Fruit fly (Drosophila melanogaster): ENCODE results near the gene kdn.
"Not testable (repeated sequence)": the region's sequence is repeated elsewhere in the genome, so short reads cannot be mapped to it uniquely, and the experiment has no call there.

DNA sequence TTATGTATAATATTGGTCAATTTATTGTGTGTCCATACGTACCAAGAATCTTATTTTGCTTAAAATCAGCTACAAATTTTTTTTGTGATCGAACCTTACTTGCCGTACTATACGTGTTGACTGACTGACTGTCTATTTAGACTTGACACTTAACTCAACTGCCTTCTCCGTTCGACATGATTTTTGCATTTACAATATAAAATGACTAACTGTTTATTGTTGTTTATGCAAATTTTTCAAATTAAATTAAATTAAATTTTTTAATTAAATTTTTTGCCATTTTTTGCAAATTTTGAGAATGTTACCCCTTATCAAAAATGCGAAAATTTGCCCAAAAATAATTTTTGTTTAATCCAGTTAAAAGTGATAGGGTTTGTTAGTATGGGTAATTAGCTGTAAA, 49.6 kb downstream of the kdn start, which contains the start of gene CG33669:
- not testable (repeated sequence) for TF ChIP-seq CG8478 (optimal IDR thresholded peaks at IDR 0.05); psq (optimal IDR thresholded peaks at IDR 0.05); EcR (GFP tag; optimal IDR thresholded peaks at IDR 0.05); pan (optimal IDR thresholded peaks at IDR 0.05); usp (GFP tag; optimal IDR thresholded peaks at IDR 0.05); Dll (optimal IDR thresholded peaks at IDR 0.05)
